Worm (Caenorhabditis elegans) whole organism, mixed stage, embryonic: ENCODE data around the gene mrpl-16.

ENCODE experiments used
- drap-1 ChIP-seq: fragments of 200-800 bp; sonication (Bioruptor generic); optimal IDR thresholded peaks from 3 replicates; lab custom pipeline; 2018; ENCODE audit warnings: mild to moderate bottlenecking, missing genetic modification characterization, missing compliant biosample characterization
- elt-3 ChIP-seq: fragments of 150-350 bp; optimal IDR thresholded peaks from 2 replicates; lab custom pipeline; 2014; ENCODE audit warnings: missing biosample characterization, missing genetic modification characterization
- hlh-1 ChIP-seq: fragments of 150-350 bp; optimal IDR thresholded peaks from 2 replicates; lab custom pipeline; 2014; ENCODE audit warnings: missing biosample characterization, missing genetic modification reagents, missing genetic modification characterization
- lin-13 ChIP-seq: fragments of 150-350 bp; optimal IDR thresholded peaks from 2 replicates; lab custom pipeline; 2014; ENCODE audit warnings: missing biosample characterization, missing genetic modification characterization
- mep-1 ChIP-seq: fragments of 150-350 bp; optimal IDR thresholded peaks from 2 replicates; lab custom pipeline; 2017; ENCODE audit warnings: missing biosample characterization, missing genetic modification reagents, missing genetic modification characterization, inconsistent platforms
- mls-2 ChIP-seq: sonication (generic microtip); optimal IDR thresholded peaks from 2 replicates; lab custom pipeline; 2016; ENCODE audit warnings: mild to moderate bottlenecking, missing genetic modification characterization, moderate library complexity, missing compliant biosample characterization
- nhr-237 ChIP-seq: fragments of 150-350 bp; optimal IDR thresholded peaks from 2 replicates; lab custom pipeline; 2014; ENCODE audit warnings: missing biosample characterization, missing genetic modification characterization
- nhr-76 ChIP-seq: sonication (generic microtip); optimal IDR thresholded peaks from 2 replicates; lab custom pipeline; 2017; ENCODE audit warnings: missing biosample characterization, missing genetic modification characterization
- snpc-4 ChIP-seq: fragments of 150-350 bp; optimal IDR thresholded peaks from 2 replicates; lab custom pipeline; 2014; ENCODE audit warnings: missing biosample characterization, missing genetic modification characterization
- unc-39 ChIP-seq: fragments of 150-350 bp; optimal IDR thresholded peaks from 2 replicates; lab custom pipeline; 2014; ENCODE audit warnings: missing biosample characterization, missing genetic modification characterization
- zip-8 ChIP-seq: fragments of 150-350 bp; optimal IDR thresholded peaks from 2 replicates; lab custom pipeline; 2014; ENCODE audit warnings: missing biosample characterization, missing genetic modification characterization
- ztf-11 ChIP-seq: fragments of 150-350 bp; optimal IDR thresholded peaks from 2 replicates; lab custom pipeline; 2014; ENCODE audit warnings: missing biosample characterization, missing genetic modification characterization

DNA sequence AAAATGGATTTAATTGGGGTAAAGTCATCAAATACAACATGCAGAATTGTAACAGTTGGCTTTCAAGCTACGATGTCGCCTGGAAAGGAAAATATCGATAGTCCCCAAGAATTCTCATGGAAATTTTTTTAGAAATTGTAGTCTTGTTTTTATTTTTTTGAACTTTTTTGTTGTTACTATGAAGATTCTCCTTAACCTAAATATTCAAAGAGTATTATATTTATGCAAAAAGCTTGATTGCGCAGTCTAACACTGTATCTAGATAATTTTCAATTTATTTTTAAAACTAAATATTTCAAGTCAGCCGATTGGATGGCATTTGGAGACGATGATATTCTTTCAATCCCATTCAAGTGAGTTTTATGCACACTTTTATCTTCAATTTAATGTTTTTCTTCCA is 1.0 kb downstream of the mrpl-16 start, which contains the start of gene pgap-2:
- TF ChIP-seq lin-13 (no peak), unc-39 (tag; lab: Kevin White, UChicago) (no peak), nhr-237 (tag; lab: Kevin White, UChicago) (no peak), mls-2 (tag; lab: Kevin White, UChicago) (no peak), drap-1 (GFP tag; lab: Kevin White, UChicago) (no peak), snpc-4 (tag; lab: Kevin White, UChicago) (no peak), zip-8 (tag; lab: Kevin White, UChicago) (no peak), elt-3 (tag; lab: Kevin White, UChicago) (no peak), mep-1 (tag; lab: Kevin White, UChicago) (no peak), nhr-76 (tag; lab: Kevin White, UChicago) (no peak), ztf-11 (tag; lab: Kevin White, UChicago) (no peak), hlh-1 (tag; lab: Kevin White, UChicago) (no peak)
